Fruit fly (Drosophila melanogaster): ENCODE measurements around the gene CG32102.

Gene CG32102

dm6 chr3L:12453529-12453928, 16.1 kb downstream of the CG32102 start:
- no peak for TF ChIP-seq CG17801 (GFP tag; optimal IDR thresholded peaks at IDR 0.05; ENCODE audit: partially characterized antibody)

DNA sequence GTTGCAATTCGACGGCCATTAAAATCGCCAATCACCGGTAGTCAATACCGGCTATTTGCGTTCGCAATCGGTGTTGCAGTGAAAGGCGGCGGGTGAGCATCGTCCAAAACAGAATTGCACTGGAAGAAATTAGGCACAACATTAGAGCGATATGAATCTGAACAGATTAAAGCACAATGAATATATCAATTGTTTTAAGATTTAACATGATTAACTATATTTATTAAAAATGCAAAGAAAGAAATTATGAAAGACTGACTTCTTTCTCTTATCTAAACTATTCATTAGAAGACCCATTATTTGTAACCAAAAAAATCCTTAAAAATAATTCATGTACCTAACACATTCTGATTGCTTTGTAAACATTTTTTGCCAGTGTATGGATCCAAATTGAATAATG, 22.1 kb downstream of the CG32102 start:
- TF ChIP-seq CG17801 (GFP tag; optimal IDR thresholded peaks at IDR 0.05; ENCODE audit: partially characterized antibody) = no peak

DNA sequence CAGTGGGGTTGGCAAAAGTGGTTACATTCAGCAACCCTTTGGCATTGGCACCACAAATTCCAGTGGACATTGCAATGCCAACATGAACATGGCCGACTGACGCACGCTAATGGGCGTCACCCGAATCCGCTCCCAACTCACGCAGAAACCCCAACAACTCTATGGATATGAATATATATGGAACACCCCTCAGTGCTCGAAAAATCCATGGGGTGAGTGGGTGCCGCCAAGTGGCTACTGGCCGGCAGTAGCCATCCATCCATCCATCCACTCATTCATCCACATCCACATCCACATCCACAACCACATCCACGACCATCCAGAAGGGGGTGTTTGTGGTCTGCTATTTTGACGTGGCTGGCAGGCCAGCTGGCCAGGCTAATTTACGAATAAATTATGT, 22.5 kb downstream of the CG32102 start:
- no peak for TF ChIP-seq CG17801 (GFP tag; optimal IDR thresholded peaks at IDR 0.05; ENCODE audit: partially characterized antibody)

DNA sequence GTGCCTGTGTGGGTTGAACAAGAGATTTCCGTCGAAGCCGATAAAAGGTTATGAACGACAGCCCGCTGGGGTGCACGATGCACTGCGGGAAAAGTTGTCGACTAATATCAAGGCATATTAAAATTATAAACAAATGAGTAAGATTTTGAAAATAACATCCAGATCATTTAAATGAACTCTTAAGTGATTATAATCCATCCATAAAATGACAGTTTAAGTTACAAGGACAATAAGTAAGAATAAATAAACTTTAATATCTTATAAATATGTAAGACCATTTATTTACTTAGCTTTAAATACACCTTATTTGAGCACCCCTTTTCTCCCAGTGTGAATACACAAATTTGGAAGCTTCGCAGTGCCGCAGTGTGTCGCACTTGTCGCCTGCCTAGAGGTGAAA, 25.5 kb downstream of the CG32102 start:
- no peak for TF ChIP-seq CG17801 (GFP tag; optimal IDR thresholded peaks at IDR 0.05; ENCODE audit: partially characterized antibody)

dm6 chr3L:12442593-12442992, 27.0 kb downstream of the CG32102 start:
- no peak for TF ChIP-seq CG17801 (GFP tag; optimal IDR thresholded peaks at IDR 0.05; ENCODE audit: partially characterized antibody)

dm6 chr3L:12434432-12434831, 35.2 kb downstream of the CG32102 start:
- no peak for TF ChIP-seq CG17801 (GFP tag; optimal IDR thresholded peaks at IDR 0.05; ENCODE audit: partially characterized antibody)

DNA sequence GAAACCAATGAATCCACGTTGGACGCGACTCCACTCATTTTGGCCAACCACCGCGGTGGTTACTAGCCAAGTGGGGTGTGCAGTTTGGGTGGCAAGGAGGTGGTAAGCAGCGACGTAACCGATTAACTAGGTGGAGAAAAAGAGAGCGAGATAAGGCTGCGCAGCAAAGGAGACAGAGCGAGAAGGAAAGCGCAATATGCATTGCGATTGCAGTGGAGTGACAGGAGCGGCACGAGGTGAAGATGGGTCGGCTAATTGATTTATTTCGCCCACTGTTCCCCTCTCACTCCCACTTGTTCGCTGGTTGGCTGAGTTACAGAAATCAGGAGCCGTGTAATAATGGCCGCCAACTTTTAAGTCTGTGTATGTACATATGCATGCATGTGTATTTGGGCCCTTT, 35.9 kb downstream of the CG32102 start:
- no peak for TF ChIP-seq CG17801 (GFP tag; optimal IDR thresholded peaks at IDR 0.05; ENCODE audit: partially characterized antibody)

DNA sequence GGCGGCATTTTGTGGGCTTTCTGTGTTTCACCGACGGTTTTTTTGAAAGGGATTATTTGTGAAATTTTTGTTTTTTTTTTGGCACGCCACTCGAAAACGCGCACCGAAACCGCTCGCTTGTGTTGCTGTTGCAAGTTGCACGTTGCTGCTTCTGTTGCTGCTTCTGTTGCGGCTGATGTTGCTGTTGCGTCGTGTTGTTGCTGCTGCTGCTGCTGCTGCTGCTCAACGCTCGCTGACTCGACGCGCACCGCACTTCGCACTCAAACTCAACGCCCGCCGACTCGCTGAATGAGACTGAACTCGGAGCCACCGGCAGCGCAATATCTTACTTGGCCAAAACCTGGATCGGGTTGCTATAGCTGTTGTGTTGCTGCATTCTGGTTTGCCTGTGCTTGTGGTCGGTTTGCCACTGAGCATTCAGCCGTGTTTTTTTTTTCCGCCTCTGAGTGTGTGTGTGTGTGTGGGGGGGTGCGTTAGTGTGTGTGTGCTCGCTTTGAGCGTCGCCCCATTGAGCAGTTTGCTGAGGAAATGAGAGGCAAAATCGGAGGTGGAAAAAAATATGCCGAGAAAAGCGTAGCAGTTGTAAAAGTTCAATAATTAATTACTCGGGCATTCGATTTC, 37.1 kb downstream of the CG32102 start, which contains the start of gene toe:
toe (minus strand) TSS at position 277 of the 621 bp plus-strand sequence.
- TF ChIP-seq CG17801 (GFP tag; optimal IDR thresholded peaks at IDR 0.05; ENCODE audit: partially characterized antibody) = no peak

DNA sequence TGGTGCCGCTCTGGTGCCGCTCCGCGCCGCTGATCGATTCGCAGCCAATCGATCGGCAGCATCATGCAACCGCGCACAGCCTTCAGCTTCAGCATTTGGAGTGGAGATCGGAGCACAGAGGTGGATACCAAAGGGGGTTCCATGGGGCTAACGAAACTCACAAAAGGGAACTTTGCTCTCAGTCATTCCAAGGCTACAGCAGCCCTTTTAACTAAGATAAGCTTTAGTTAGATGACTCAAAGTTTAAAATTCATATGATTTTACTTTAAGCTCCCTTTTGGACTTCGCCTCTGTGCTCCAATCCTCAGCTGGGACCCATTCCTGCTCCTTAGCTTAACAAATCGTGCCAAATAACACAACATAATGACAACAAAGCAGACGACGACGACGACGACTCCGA, 49.1 kb downstream of the CG32102 start:
- no peak for TF ChIP-seq CG17801 (GFP tag; optimal IDR thresholded peaks at IDR 0.05; ENCODE audit: partially characterized antibody)
